Fruit fly (Drosophila melanogaster): ENCODE data around the gene CG7201.
A peak's percentile ranks its signal among the peaks of the same experiment; 100 is the strongest.

The CG7201 gene

dm6 chr3L:8308891-8309352 is 13.8 kb upstream of the CG7201 start, which contains the start of gene BI-1 (continued):
- TF ChIP-seq CG17568 (GFP tag; optimal IDR thresholded peaks at IDR 0.05) (peak; percentile 4), cad (GFP tag; optimal IDR thresholded peaks at IDR 0.05) (no peak), Sox102F (GFP tag; optimal IDR thresholded peaks at IDR 0.05) (no peak), pzg (GFP tag; optimal IDR thresholded peaks at IDR 0.05) (peak; percentile 59), crc (GFP tag; optimal IDR thresholded peaks at IDR 0.05) (no peak), insv (GFP tag; optimal IDR thresholded peaks at IDR 0.05) (peak in 1 of 2 experiments; percentile 41), maf-S (GFP tag; optimal IDR thresholded peaks at IDR 0.05) (peak; percentile 29), Lim3 (GFP tag; IDR thresholded peaks at IDR 0.05) (no peak), crp (GFP tag; optimal IDR thresholded peaks at IDR 0.05) (peak; percentile 2 to 83), Ssrp (tag; optimal IDR thresholded peaks at IDR 0.05) (peak; percentile 39), Bdp1 (GFP tag; optimal IDR thresholded peaks at IDR 0.05) (peak; percentile 32), CG12659 (GFP tag; optimal IDR thresholded peaks at IDR 0.05) (peak; percentile 80), Myb (GFP tag; optimal IDR thresholded peaks at IDR 0.05) (peak; percentile 31), NFAT (GFP tag; IDR thresholded peaks at IDR 0.05) (no peak), vnd (GFP tag; IDR thresholded peaks at IDR 0.05; ENCODE audit: partially characterized antibody) (no peak), CG1602 (GFP tag; optimal IDR thresholded peaks at IDR 0.05) (peak; percentile 43), CG11696 (GFP tag; IDR thresholded peaks at IDR 0.05) (no peak), CG1603 (tag; optimal IDR thresholded peaks at IDR 0.05) (no peak), CG8290 (GFP tag; optimal IDR thresholded peaks at IDR 0.05) (peak; percentile 55), CG8290 (tag; optimal IDR thresholded peaks at IDR 0.05) (no peak), ham (GFP tag; IDR thresholded peaks at IDR 0.05) (no peak), Ets97D (GFP tag; optimal IDR thresholded peaks at IDR 0.05) (peak; percentile 9), Xbp1 (GFP tag; optimal IDR thresholded peaks at IDR 0.05) (peak; percentile 89), CG3065 (GFP tag; optimal IDR thresholded peaks at IDR 0.05) (no peak), CG13775 (GFP tag; optimal IDR thresholded peaks at IDR 0.05) (peak; percentile 61), CG13624 (GFP tag; optimal IDR thresholded peaks at IDR 0.05) (peak; percentile 44), dpn (GFP tag; optimal IDR thresholded peaks at IDR 0.05) (peak; percentile 45 to 62), CG12744 (GFP tag; optimal IDR thresholded peaks at IDR 0.05) (no peak), CG12219 (GFP tag; optimal IDR thresholded peaks at IDR 0.05) (no peak), exex (tag; optimal IDR thresholded peaks at IDR 0.05) (peak; percentile 54), CG6272 (GFP tag; IDR thresholded peaks at IDR 0.05) (0 out of 2 replicates have a peak, but pooled peaks have one; percentile 16), MESR4 (GFP tag; optimal IDR thresholded peaks at IDR 0.05) (no peak), CG10959 (GFP tag; IDR thresholded peaks at IDR 0.05) (no peak), CG11560 (tag; IDR thresholded peaks at IDR 0.05) (no peak), bab2 (GFP tag; optimal IDR thresholded peaks at IDR 0.05) (peak; percentile 27), lab (GFP tag; optimal IDR thresholded peaks at IDR 0.05) (peak; percentile 83), CG12942 (GFP tag; optimal IDR thresholded peaks at IDR 0.05) (peak; percentile 36), MTF-1 (GFP tag; optimal IDR thresholded peaks at IDR 0.05; ENCODE audit: borderline replicate concordance) (no peak), Adf1 (GFP tag; IDR thresholded peaks at IDR 0.05) (0 out of 2 replicates have a peak, but pooled peaks have one; percentile 18), Hmr (GFP tag; optimal IDR thresholded peaks at IDR 0.05) (no peak), HHEX (GFP tag; optimal IDR thresholded peaks at IDR 0.05) (peak; percentile 51), ara (GFP tag; IDR thresholded peaks at IDR 0.05) (no peak), wor (GFP tag; IDR thresholded peaks at IDR 0.05) (peak; percentile 18; the same call in 1 of the 2 replicates), CG33557 (GFP tag; optimal IDR thresholded peaks at IDR 0.05) (peak; percentile 58), kay (GFP tag; optimal IDR thresholded peaks at IDR 0.05) (peak; percentile 80), Sry-β (GFP tag; optimal IDR thresholded peaks at IDR 0.05) (peak; percentile 99), Eip74EF (GFP tag; optimal IDR thresholded peaks at IDR 0.05) (no peak), CG11504 (tag; optimal IDR thresholded peaks at IDR 0.05) (no peak), scrt (GFP tag; optimal IDR thresholded peaks at IDR 0.05) (peak; percentile 67), NK7.1 (GFP tag; optimal IDR thresholded peaks at IDR 0.05) (no peak)

Data from whole organism, embryonic.